Worm (Caenorhabditis elegans): ENCODE data around the gene T05C12.4.

Gene T05C12.4

ce11 chrII:8220267-8220666, 40.1 kb upstream of the T05C12.4 start:
- TF ChIP-seq ceh-36 (tag; optimal IDR thresholded peaks at IDR 0.05) (no peak), scrt-1 (GFP tag; IDR thresholded peaks at IDR 0.05) (no peak), ets-7 (tag; optimal IDR thresholded peaks at IDR 0.05) (no peak), hmbx-1 (tag; optimal IDR thresholded peaks at IDR 0.05) (no peak), flt-1 (GFP tag; IDR thresholded peaks at IDR 0.05) (no peak), F13C5.2 (tag; optimal IDR thresholded peaks at IDR 0.05) (no peak), tbx-37 (GFP tag; conservative IDR thresholded peaks at IDR 0.05) (no peak), ama-1 (optimal IDR thresholded peaks at IDR 0.05) (no peak), B0310.2 (tag; optimal IDR thresholded peaks at IDR 0.05) (no peak), tra-4 (tag; optimal IDR thresholded peaks at IDR 0.05) (no peak)

ce11 chrII:8218266-8218665, 38.1 kb upstream of the T05C12.4 start:
- TF ChIP-seq ama-1 (optimal IDR thresholded peaks at IDR 0.05) (no peak), hmbx-1 (tag; optimal IDR thresholded peaks at IDR 0.05) (no peak), tbx-11 (GFP tag; IDR thresholded peaks at IDR 0.05) (no peak), flt-1 (GFP tag; IDR thresholded peaks at IDR 0.05) (no peak), tbx-37 (GFP tag; conservative IDR thresholded peaks at IDR 0.05) (no peak), hmg-4 (GFP tag; optimal IDR thresholded peaks at IDR 0.05) (no peak), ets-7 (tag; optimal IDR thresholded peaks at IDR 0.05) (no peak), B0310.2 (tag; optimal IDR thresholded peaks at IDR 0.05) (no peak), scrt-1 (GFP tag; IDR thresholded peaks at IDR 0.05) (no peak), F13C5.2 (tag; optimal IDR thresholded peaks at IDR 0.05) (no peak), pes-1 (GFP tag; IDR thresholded peaks at IDR 0.05) (no peak), sea-1 (GFP tag; conservative IDR thresholded peaks at IDR 0.05) (no peak)

- no peak for TF ChIP-seq ama-1 (optimal IDR thresholded peaks at IDR 0.05)
- TF ChIP-seq tbx-37 (GFP tag; conservative IDR thresholded peaks at IDR 0.05), result no peak
- TF ChIP-seq pes-1 (GFP tag; IDR thresholded peaks at IDR 0.05), result no peak
These were observed 36.7 kb upstream of the T05C12.4 start, which contains the start of gene ifg-1 for ce11 chrII:8216922-8217321. ifg-1 (plus strand) TSS chrII:8217222.

ce11 chrII:8216433-8216832, 36.3 kb upstream of the T05C12.4 start, which contains the start of gene M110.3:
M110.3 (minus strand) TSS chrII:8216616.
- TF ChIP-seq ets-7 (tag; optimal IDR thresholded peaks at IDR 0.05), result no peak
- TF ChIP-seq B0310.2 (tag; optimal IDR thresholded peaks at IDR 0.05), result no peak
- TF ChIP-seq hmbx-1 (tag; optimal IDR thresholded peaks at IDR 0.05), result no peak
- no peak for TF ChIP-seq F13C5.2 (tag; optimal IDR thresholded peaks at IDR 0.05)
- no peak for TF ChIP-seq hnd-1 (tag; optimal IDR thresholded peaks at IDR 0.05)
- TF ChIP-seq sea-1 (GFP tag; conservative IDR thresholded peaks at IDR 0.05), result no peak
- TF ChIP-seq tra-4 (tag; optimal IDR thresholded peaks at IDR 0.05), result no peak
- no peak for TF ChIP-seq tbx-37 (GFP tag; conservative IDR thresholded peaks at IDR 0.05)
- no peak for TF ChIP-seq ceh-36 (tag; optimal IDR thresholded peaks at IDR 0.05)
- no peak for TF ChIP-seq scrt-1 (GFP tag; IDR thresholded peaks at IDR 0.05)

- no peak for TF ChIP-seq B0310.2 (tag; optimal IDR thresholded peaks at IDR 0.05)
- TF ChIP-seq sea-1 (GFP tag; conservative IDR thresholded peaks at IDR 0.05), result no peak
- no peak for TF ChIP-seq pes-1 (GFP tag; IDR thresholded peaks at IDR 0.05)
- TF ChIP-seq aly-1 (tag; optimal IDR thresholded peaks at IDR 0.05), result no peak
- no peak for TF ChIP-seq hmbx-1 (tag; optimal IDR thresholded peaks at IDR 0.05)
- TF ChIP-seq scrt-1 (GFP tag; IDR thresholded peaks at IDR 0.05), result no peak
- no peak for TF ChIP-seq tbx-11 (GFP tag; IDR thresholded peaks at IDR 0.05)
- TF ChIP-seq hmg-4 (GFP tag; optimal IDR thresholded peaks at IDR 0.05), result no peak
- TF ChIP-seq ama-1 (optimal IDR thresholded peaks at IDR 0.05), result no peak
- TF ChIP-seq hnd-1 (tag; optimal IDR thresholded peaks at IDR 0.05), result no peak
- TF ChIP-seq ceh-13 (GFP tag; optimal IDR thresholded peaks at IDR 0.05), result no peak
- no peak for TF ChIP-seq tbx-37 (GFP tag; conservative IDR thresholded peaks at IDR 0.05)
- no peak for TF ChIP-seq ets-7 (tag; optimal IDR thresholded peaks at IDR 0.05)
- no peak for TF ChIP-seq F13C5.2 (tag; optimal IDR thresholded peaks at IDR 0.05)
- TF ChIP-seq flt-1 (GFP tag; IDR thresholded peaks at IDR 0.05), result no peak
- TF ChIP-seq ceh-36 (tag; optimal IDR thresholded peaks at IDR 0.05), result no peak
- no peak for TF ChIP-seq tra-4 (tag; optimal IDR thresholded peaks at IDR 0.05)
These were observed 34.2 kb upstream of the T05C12.4 start, which contains the start of gene M110.10 for ce11 chrII:8214367-8214766. M110.10 (minus strand) TSS chrII:8214467.

ce11 chrII:8212680-8213079, 32.5 kb upstream of the T05C12.4 start, which contains the start of gene twk-3:
twk-3 (minus strand) TSS chrII:8212780.
- TF ChIP-seq tbx-11 (GFP tag; IDR thresholded peaks at IDR 0.05), result no peak
- no peak for TF ChIP-seq ceh-13 (GFP tag; optimal IDR thresholded peaks at IDR 0.05)
- no peak for TF ChIP-seq pes-1 (GFP tag; IDR thresholded peaks at IDR 0.05)
- TF ChIP-seq ama-1 (optimal IDR thresholded peaks at IDR 0.05), result no peak
- TF ChIP-seq F13C5.2 (tag; optimal IDR thresholded peaks at IDR 0.05), result no peak
- no peak for TF ChIP-seq ets-7 (tag; optimal IDR thresholded peaks at IDR 0.05)
- no peak for TF ChIP-seq ceh-36 (tag; optimal IDR thresholded peaks at IDR 0.05)
- no peak for TF ChIP-seq tra-4 (tag; optimal IDR thresholded peaks at IDR 0.05)

- TF ChIP-seq tbx-37 (GFP tag; conservative IDR thresholded peaks at IDR 0.05) (no peak), ceh-13 (GFP tag; optimal IDR thresholded peaks at IDR 0.05) (no peak), B0310.2 (tag; optimal IDR thresholded peaks at IDR 0.05) (no peak), pes-1 (GFP tag; IDR thresholded peaks at IDR 0.05) (no peak), aly-1 (tag; optimal IDR thresholded peaks at IDR 0.05) (no peak), ets-7 (tag; optimal IDR thresholded peaks at IDR 0.05) (no peak), F13C5.2 (tag; optimal IDR thresholded peaks at IDR 0.05) (no peak), hmg-4 (GFP tag; optimal IDR thresholded peaks at IDR 0.05) (no peak), ceh-36 (tag; optimal IDR thresholded peaks at IDR 0.05) (no peak), ama-1 (optimal IDR thresholded peaks at IDR 0.05) (no peak), hnd-1 (tag; optimal IDR thresholded peaks at IDR 0.05) (no peak), scrt-1 (GFP tag; IDR thresholded peaks at IDR 0.05) (no peak), tra-4 (tag; optimal IDR thresholded peaks at IDR 0.05) (no peak)
These were observed 29.3 kb upstream of the T05C12.4 start, which contains the start of gene M110.8 for ce11 chrII:8209476-8209875. M110.8 (minus strand) TSS chrII:8209576.

- no peak for TF ChIP-seq tbx-11 (GFP tag; IDR thresholded peaks at IDR 0.05)
- no peak for TF ChIP-seq B0310.2 (tag; optimal IDR thresholded peaks at IDR 0.05)
- no peak for TF ChIP-seq ceh-13 (GFP tag; optimal IDR thresholded peaks at IDR 0.05)
- TF ChIP-seq tra-4 (tag; optimal IDR thresholded peaks at IDR 0.05), result no peak
- no peak for TF ChIP-seq ets-7 (tag; optimal IDR thresholded peaks at IDR 0.05)
- no peak for TF ChIP-seq tbx-37 (GFP tag; conservative IDR thresholded peaks at IDR 0.05)
- no peak for TF ChIP-seq hnd-1 (tag; optimal IDR thresholded peaks at IDR 0.05)
- TF ChIP-seq ceh-36 (tag; optimal IDR thresholded peaks at IDR 0.05), result no peak
- no peak for TF ChIP-seq scrt-1 (GFP tag; IDR thresholded peaks at IDR 0.05)
- TF ChIP-seq ama-1 (optimal IDR thresholded peaks at IDR 0.05), result no peak
- no peak for TF ChIP-seq flt-1 (GFP tag; IDR thresholded peaks at IDR 0.05)
- no peak for TF ChIP-seq hmg-4 (GFP tag; optimal IDR thresholded peaks at IDR 0.05)
- TF ChIP-seq pes-1 (GFP tag; IDR thresholded peaks at IDR 0.05), result no peak
- no peak for TF ChIP-seq aly-1 (tag; optimal IDR thresholded peaks at IDR 0.05)
- no peak for TF ChIP-seq hmbx-1 (tag; optimal IDR thresholded peaks at IDR 0.05)
These were observed 25.4 kb upstream of the T05C12.4 start for ce11 chrII:8205612-8206011.

All from whole organism, early embryonic.